Fruit fly (Drosophila melanogaster) whole organism, embryonic: Measurements from ENCODE around the gene CG13138.

ENCODE experiments used
- Abd-B ChIP-seq: fragments of 200-800 bp; sonication (Bioruptor generic); optimal IDR thresholded peaks from 2 replicates; lab custom pipeline; 2018; ENCODE audit warnings: missing biosample characterization, mild to moderate bottlenecking, missing genetic modification characterization, moderate library complexity
- Adf1 ChIP-seq: fragments of 200-800 bp; sonication (Bioruptor generic); IDR thresholded peaks from 2 replicates; pipeline ENCODE4 v1.3.6; 2022; ENCODE audit warnings: missing biosample characterization, missing genetic modification characterization
- Antp ChIP-seq: fragments of 200-800 bp; sonication (Bioruptor generic); optimal IDR thresholded peaks from 3 replicates; lab custom pipeline; 2016; ENCODE audit warnings: missing biosample characterization, missing genetic modification characterization
- CG10654 ChIP-seq: fragments of 200-800 bp; sonication (Bioruptor generic); optimal IDR thresholded peaks from 2 replicates; lab custom pipeline; 2016; ENCODE audit warnings: missing biosample characterization, missing genetic modification characterization
- CG10959 ChIP-seq: fragments of 200-800 bp; sonication (Bioruptor generic); IDR thresholded peaks from 2 replicates; pipeline ENCODE4 v1.3.6; 2022; ENCODE audit warnings: missing biosample characterization, missing genetic modification characterization
- CG11695 ChIP-seq: fragments of 200-800 bp; sonication (Bioruptor generic); IDR thresholded peaks from 3 replicates; pipeline ENCODE4 v1.3.6; 2022; ENCODE audit warnings: missing biosample characterization, missing genetic modification characterization
- CG12219 ChIP-seq: fragments of 200-800 bp; sonication (Bioruptor generic); optimal IDR thresholded peaks from 3 replicates; lab custom pipeline; 2018; ENCODE audit warnings: missing biosample characterization, mild to moderate bottlenecking, missing genetic modification characterization
- CG14860 ChIP-seq: fragments of 200-800 bp; sonication (Bioruptor generic); IDR thresholded peaks from 3 replicates; pipeline ENCODE4 v1.3.6; 2022; ENCODE audit warnings: missing biosample characterization, missing genetic modification characterization; ENCODE audit not compliant: partially characterized antibody
- CG14965 ChIP-seq: fragments of 200-800 bp; sonication (Bioruptor generic); optimal IDR thresholded peaks from 2 replicates; lab custom pipeline; 2016; ENCODE audit warnings: missing biosample characterization, missing genetic modification characterization, borderline replicate concordance
- CG17385 ChIP-seq: fragments of 200-800 bp; sonication (Bioruptor generic); optimal IDR thresholded peaks from 3 replicates; lab custom pipeline; 2018; ENCODE audit warnings: missing biosample characterization, mild to moderate bottlenecking, missing genetic modification characterization
- CG17568 ChIP-seq: fragments of 200-800 bp; sonication (Bioruptor generic); optimal IDR thresholded peaks from 2 replicates; lab custom pipeline; 2018; ENCODE audit warnings: missing biosample characterization, mild to moderate bottlenecking, missing genetic modification characterization, moderate library complexity
- CG18599 ChIP-seq: fragments of 200-800 bp; sonication (Bioruptor generic); optimal IDR thresholded peaks from 3 replicates; lab custom pipeline; 2017; ENCODE audit warnings: missing biosample characterization, missing genetic modification characterization, mild to moderate bottlenecking, moderate library complexity, missing genetic modification reagents
- CG2116 ChIP-seq: fragments of 200-800 bp; sonication (Bioruptor generic); optimal IDR thresholded peaks from 3 replicates; lab custom pipeline; 2018; ENCODE audit warnings: missing biosample characterization, mild to moderate bottlenecking, missing genetic modification characterization
- CG2120 ChIP-seq: fragments of 200-800 bp; sonication (Bioruptor generic); optimal IDR thresholded peaks from 3 replicates; lab custom pipeline; 2016; ENCODE audit warnings: missing biosample characterization, missing genetic modification characterization
- CG31365 ChIP-seq: fragments of 200-800 bp; sonication (Bioruptor generic); optimal IDR thresholded peaks from 2 replicates; lab custom pipeline; 2018; ENCODE audit warnings: missing biosample characterization, mild to moderate bottlenecking, missing genetic modification characterization
- CG31388 ChIP-seq: fragments of 200-800 bp; sonication (Bioruptor generic); optimal IDR thresholded peaks from 2 replicates; lab custom pipeline; 2016; ENCODE audit warnings: missing biosample characterization, missing genetic modification characterization
- CG4282 ChIP-seq: fragments of 200-800 bp; sonication (Bioruptor generic); optimal IDR thresholded peaks from 2 replicates; lab custom pipeline; 2016; ENCODE audit warnings: missing biosample characterization, missing genetic modification characterization
- CG4854 ChIP-seq: fragments of 200-800 bp; sonication (Bioruptor generic); optimal IDR thresholded peaks from 2 replicates; lab custom pipeline; 2016; ENCODE audit warnings: missing biosample characterization, missing genetic modification characterization, inconsistent platforms
- CG7556 ChIP-seq: fragments of 200-800 bp; sonication (Bioruptor generic); optimal IDR thresholded peaks from 2 replicates; lab custom pipeline; 2017; ENCODE audit warnings: missing biosample characterization, mild to moderate bottlenecking, missing genetic modification characterization
- CG8359 ChIP-seq: fragments of 200-800 bp; sonication (Bioruptor generic); optimal IDR thresholded peaks from 2 replicates; lab custom pipeline; 2017; ENCODE audit warnings: missing biosample characterization, mild to moderate bottlenecking, missing genetic modification characterization, borderline replicate concordance
- CG8478 ChIP-seq: fragments of >200 bp; optimal IDR thresholded peaks from 2 replicates; lab custom pipeline; 2018
- CG9437 ChIP-seq: fragments of 200-800 bp; sonication (Bioruptor generic); optimal IDR thresholded peaks from 2 replicates; lab custom pipeline; 2018; ENCODE audit warnings: missing biosample characterization, mild to moderate bottlenecking, missing genetic modification characterization
- Dll ChIP-seq: fragments of 200-800 bp; sonication (Bioruptor generic); IDR thresholded peaks from 4 replicates; pipeline ENCODE4 v1.3.6; 2022; ENCODE audit warnings: missing biosample characterization, missing genetic modification characterization; ENCODE audit not compliant: partially characterized antibody
- Elba2 ChIP-seq: fragments of 200-800 bp; sonication (Bioruptor generic); optimal IDR thresholded peaks from 3 replicates; lab custom pipeline; 2016; ENCODE audit warnings: missing biosample characterization, missing genetic modification characterization
- Gug ChIP-seq: fragments of 200-800 bp; sonication (Bioruptor generic); IDR thresholded peaks from 4 replicates; pipeline ENCODE4 v1.3.6; 2022; ENCODE audit warnings: missing biosample characterization, missing genetic modification characterization
- HmgD ChIP-seq: fragments of 200-800 bp; sonication (Bioruptor generic); optimal IDR thresholded peaks from 3 replicates; lab custom pipeline; 2016; ENCODE audit warnings: missing biosample characterization, missing genetic modification characterization
- Oli ChIP-seq: fragments of 200-800 bp; sonication (Bioruptor generic); optimal IDR thresholded peaks from 2 replicates; lab custom pipeline; 2018; ENCODE audit warnings: missing biosample characterization, mild to moderate bottlenecking, missing genetic modification characterization, moderate library complexity
- Sry-β ChIP-seq: fragments of 200-800 bp; sonication (Bioruptor generic); optimal IDR thresholded peaks from 2 replicates; lab custom pipeline; 2018; ENCODE audit warnings: missing biosample characterization, mild to moderate bottlenecking, missing genetic modification characterization, moderate library complexity
- Tbp ChIP-seq: fragments of >200 bp; optimal IDR thresholded peaks from 2 replicates; lab custom pipeline; 2018; ENCODE audit warnings: missing biosample characterization, missing genetic modification characterization
- Trl ChIP-seq, 3 experiments: fragments of >200 bp in 2 of 3; fragments of 200-800 bp in 1 of 3; sonication (Bioruptor generic) in 1 of 3; optimal IDR thresholded peaks; 2 replicates in 1 of 3; 3 replicates in 2 of 3; lab custom pipeline; 2016 to 2017; ENCODE audit warnings: missing biosample characterization in 1 of 3, missing genetic modification characterization in 1 of 3
- Xrp1 ChIP-seq: fragments of 200-800 bp; sonication (Bioruptor generic); IDR thresholded peaks from 2 replicates; pipeline ENCODE4 v1.3.6; 2022; ENCODE audit warnings: missing biosample characterization, missing genetic modification characterization
- aop ChIP-seq: fragments of 200-800 bp; sonication (Bioruptor generic); IDR thresholded peaks from 2 replicates; pipeline ENCODE4 v1.3.6; 2022; ENCODE audit warnings: missing biosample characterization, missing genetic modification characterization
- ato ChIP-seq: fragments of 200-800 bp; sonication (Bioruptor generic); IDR thresholded peaks from 2 replicates; pipeline ENCODE4 v1.3.6; 2022; ENCODE audit warnings: missing biosample characterization, missing genetic modification characterization; ENCODE audit not compliant: partially characterized antibody
- bcd ChIP-seq: fragments of 200-800 bp; sonication (Bioruptor generic); optimal IDR thresholded peaks from 2 replicates; lab custom pipeline; 2017; ENCODE audit warnings: missing biosample characterization, mild to moderate bottlenecking, missing genetic modification characterization
- cg ChIP-seq: fragments of 200-800 bp; sonication (Bioruptor generic); optimal IDR thresholded peaks from 3 replicates; lab custom pipeline; 2019; ENCODE audit warnings: missing biosample characterization, mild to moderate bottlenecking, missing genetic modification characterization, moderate library complexity
- chif ChIP-seq, 2 experiments: fragments of 200-800 bp; sonication (Bioruptor generic); optimal IDR thresholded peaks; 3 replicates each; lab custom pipeline; 2016; ENCODE audit warnings: missing biosample characterization in 2 of 2, missing genetic modification characterization in 2 of 2
- ci ChIP-seq: fragments of 200-800 bp; sonication (Bioruptor generic); IDR thresholded peaks from 3 replicates; pipeline ENCODE4 v1.3.6; 2022; ENCODE audit warnings: missing biosample characterization, missing genetic modification characterization
- dmrt99B ChIP-seq: fragments of 200-800 bp; sonication (Bioruptor generic); optimal IDR thresholded peaks from 2 replicates; lab custom pipeline; 2018; ENCODE audit warnings: missing biosample characterization, mild to moderate bottlenecking, missing genetic modification characterization, moderate library complexity
- gcm2 ChIP-seq: fragments of 200-800 bp; sonication (Bioruptor generic); optimal IDR thresholded peaks from 2 replicates; lab custom pipeline; 2016; ENCODE audit warnings: missing biosample characterization, missing genetic modification characterization
- gsb ChIP-seq: fragments of 200-800 bp; sonication (Bioruptor generic); IDR thresholded peaks from 2 replicates; pipeline ENCODE4 v1.3.6; 2022; ENCODE audit warnings: missing biosample characterization, missing genetic modification characterization
- jing ChIP-seq: fragments of 200-800 bp; sonication (Bioruptor generic); optimal IDR thresholded peaks from 2 replicates; lab custom pipeline; 2018; ENCODE audit warnings: missing biosample characterization, mild to moderate bottlenecking, missing genetic modification characterization
- lbe ChIP-seq: fragments of 200-800 bp; sonication (Bioruptor generic); optimal IDR thresholded peaks from 2 replicates; lab custom pipeline; 2016; ENCODE audit warnings: missing biosample characterization, mild to moderate bottlenecking, missing genetic modification characterization
- luna ChIP-seq: fragments of 200-800 bp; sonication (Bioruptor generic); optimal IDR thresholded peaks from 2 replicates; lab custom pipeline; 2016; ENCODE audit warnings: missing biosample characterization, missing genetic modification characterization
- odd ChIP-seq: fragments of 200-800 bp; sonication (Bioruptor generic); optimal IDR thresholded peaks from 2 replicates; lab custom pipeline; 2017; ENCODE audit warnings: missing biosample characterization, mild to moderate bottlenecking, missing genetic modification characterization
- org-1 ChIP-seq: fragments of 200-800 bp; sonication (Bioruptor generic); optimal IDR thresholded peaks from 2 replicates; lab custom pipeline; 2017; ENCODE audit warnings: missing biosample characterization, missing genetic modification characterization
- pita ChIP-seq: fragments of 200-800 bp; sonication (Bioruptor generic); optimal IDR thresholded peaks from 2 replicates; lab custom pipeline; 2017; ENCODE audit warnings: missing biosample characterization, mild to moderate bottlenecking, missing genetic modification characterization
- sim ChIP-seq: fragments of 200-800 bp; sonication (Bioruptor generic); IDR thresholded peaks from 2 replicates; pipeline ENCODE4 v1.3.6; 2022; ENCODE audit warnings: missing biosample characterization, missing genetic modification characterization
- ssp ChIP-seq: fragments of 200-800 bp; sonication (Bioruptor generic); IDR thresholded peaks from 2 replicates; pipeline ENCODE4 v1.3.6; 2022; ENCODE audit warnings: missing biosample characterization, missing genetic modification characterization
- vnd ChIP-seq: fragments of 200-800 bp; sonication (Bioruptor generic); IDR thresholded peaks from 3 replicates; pipeline ENCODE4 v1.3.6; 2022; ENCODE audit warnings: missing biosample characterization, missing genetic modification characterization; ENCODE audit not compliant: partially characterized antibody
- wek ChIP-seq: fragments of 200-800 bp; sonication (Bioruptor generic); optimal IDR thresholded peaks from 3 replicates; lab custom pipeline; 2018; ENCODE audit warnings: missing biosample characterization, mild to moderate bottlenecking, missing genetic modification characterization, moderate library complexity

Gene CG13138

DNA sequence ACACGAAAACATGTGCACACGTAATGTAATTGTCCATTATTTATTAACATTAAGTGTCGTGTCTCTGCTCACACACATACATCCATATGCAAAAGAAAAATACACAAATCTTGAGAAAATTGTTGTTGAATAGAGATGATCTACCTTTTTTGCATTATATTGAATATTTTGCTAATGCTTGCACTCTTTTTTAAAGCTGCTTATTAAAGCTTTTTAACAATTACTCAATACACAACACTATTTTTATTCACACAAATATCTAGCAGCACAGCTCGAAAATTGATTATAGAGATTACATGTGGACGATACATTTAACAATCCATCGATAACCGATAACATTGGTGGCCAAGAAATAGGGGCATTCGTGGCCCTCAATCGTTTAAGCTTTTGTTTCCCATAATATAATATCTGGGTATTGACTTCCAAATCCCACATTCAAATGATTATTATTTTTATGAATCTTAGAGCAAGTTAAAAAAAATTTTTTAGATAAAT lies 9.7 kb downstream of the CG13138 start, which contains the start of gene Ufd4 (continued):
- TF ChIP-seq Xrp1 = peak; percentile 79
- TF ChIP-seq ci (GFP tag; lab: Robert Waterston, UW) = no peak; the same call in 2 of the 3 replicates
- no peak for TF ChIP-seq CG31365 (tag; lab: Kevin White, UChicago)
- TF ChIP-seq pita (GFP tag; lab: Kevin White, UChicago) = no peak
- no peak for TF ChIP-seq Trl (optimal IDR thresholded peaks at IDR 0.05; lab: Kevin White, UChicago)
- peak; percentile 69 for TF ChIP-seq Trl (GFP tag; optimal IDR thresholded peaks at IDR 0.05; lab: Kevin White, UChicago)
- TF ChIP-seq ato = no peak; the same call in 1 of the 2 replicates
- TF ChIP-seq dmrt99B = no peak
- no peak for TF ChIP-seq bcd (GFP tag; lab: Kevin White, UChicago)
- no peak for TF ChIP-seq CG8478 (lab: Kevin White, UChicago)
- no peak for TF ChIP-seq CG17568 (GFP tag; lab: Kevin White, UChicago)
- TF ChIP-seq cg = peak; percentile 84
- TF ChIP-seq lbe = no peak
- peak; percentile 35 for TF ChIP-seq CG4854 (GFP tag; lab: Kevin White, UChicago)
- TF ChIP-seq CG11695 (GFP tag; lab: Robert Waterston, UW) = peak; percentile 63; the same call in 2 of the 3 replicates
- TF ChIP-seq ssp = no peak; the same call in 1 of the 2 replicates
- TF ChIP-seq HmgD (GFP tag; lab: Kevin White, UChicago) = no peak
- peak; percentile 43 for TF ChIP-seq CG2116 (GFP tag; lab: Kevin White, UChicago)
- TF ChIP-seq CG2120 (GFP tag; lab: Kevin White, UChicago) = peak; percentile 79
- no peak for TF ChIP-seq Elba2
- no peak for TF ChIP-seq Oli (tag; lab: Kevin White, UChicago)
- TF ChIP-seq CG14860 = no peak
- TF ChIP-seq Abd-B (GFP tag; lab: Kevin White, UChicago) = no peak
- peak; percentile 15 for TF ChIP-seq Sry-β
- peak; percentile 11 for TF ChIP-seq CG31388 (GFP tag; lab: Kevin White, UChicago)
- no peak for TF ChIP-seq aop (GFP tag; lab: Robert Waterston, UW)
- no peak for TF ChIP-seq CG12219 (GFP tag; lab: Kevin White, UChicago)
- TF ChIP-seq odd (GFP tag; lab: Kevin White, UChicago) = no peak
- TF ChIP-seq sim = peak; percentile 54; the same call in 1 of the 2 replicates
- TF ChIP-seq Adf1 (GFP tag; lab: Robert Waterston, UW) = no peak
- no peak for TF ChIP-seq CG14965 (GFP tag; lab: Kevin White, UChicago)
- TF ChIP-seq CG17385 (GFP tag; lab: Kevin White, UChicago) = no peak
- peak; percentile 1 for TF ChIP-seq org-1
- TF ChIP-seq CG8359 = no peak
- TF ChIP-seq gcm2 = peak; percentile 56
- TF ChIP-seq Tbp (GFP tag; lab: Kevin White, UChicago) = no peak
- TF ChIP-seq Antp (GFP tag; lab: Kevin White, UChicago) = no peak
- TF ChIP-seq CG4282 (GFP tag; lab: Kevin White, UChicago) = no peak
- no peak for TF ChIP-seq vnd (GFP tag; lab: Robert Waterston, UW)
- no peak for TF ChIP-seq Gug
- TF ChIP-seq CG7556 (GFP tag; lab: Kevin White, UChicago) = no peak
- no peak for TF ChIP-seq CG18599
- no peak for TF ChIP-seq gsb (GFP tag; lab: Robert Waterston, UW)
- TF ChIP-seq CG9437 (GFP tag; lab: Kevin White, UChicago) = no peak
- TF ChIP-seq chif (GFP tag; optimal IDR thresholded peaks at IDR 0.05; lab: Kevin White, UChicago) = peak; percentile 16 to 49
- peak; percentile 56; the same call in 2 of the 4 replicates for TF ChIP-seq Dll
- TF ChIP-seq luna (GFP tag; lab: Kevin White, UChicago) = no peak
- no peak for TF ChIP-seq CG10959
- peak; percentile 98 for TF ChIP-seq wek
- TF ChIP-seq CG10654 (GFP tag; lab: Kevin White, UChicago) = peak; percentile 27
- TF ChIP-seq jing (GFP tag; lab: Kevin White, UChicago) = no peak
